Worm (Caenorhabditis elegans) whole organism, L4 larva: ENCODE results near the gene nhr-141.

ENCODE experiments used
- D1046.2 ChIP-seq: fragments of 200-800 bp; sonication (Bioruptor generic); IDR thresholded peaks from 2 replicates; pipeline ENCODE4 v1.3.6; 2022; ENCODE audit warnings: missing genetic modification characterization, missing compliant biosample characterization
- R02D3.7 ChIP-seq: fragments of 150-350 bp; sonication (generic microtip); optimal IDR thresholded peaks from 3 replicates; lab custom pipeline; 2014; ENCODE audit warnings: missing biosample characterization, missing genetic modification characterization
- Y48G9A.11 ChIP-seq: fragments of 200-800 bp; sonication (Bioruptor generic); IDR thresholded peaks from 2 replicates; pipeline ENCODE4 v1.3.6; 2022; ENCODE audit warnings: missing genetic modification reagents, missing genetic modification characterization, missing compliant biosample characterization
- ZK546.5 ChIP-seq, 2 experiments: sonication (generic microtip); optimal IDR thresholded peaks; 2 replicates each; lab custom pipeline; 2017; ENCODE audit warnings: missing biosample characterization in 2 of 2, missing genetic modification characterization in 2 of 2
- fkh-10 ChIP-seq: fragments of 150-350 bp; optimal IDR thresholded peaks from 2 replicates; lab custom pipeline; 2014; ENCODE audit warnings: missing biosample characterization, missing genetic modification reagents, missing genetic modification characterization
- gei-8 ChIP-seq: fragments of 200-800 bp; sonication (Bioruptor generic); optimal IDR thresholded peaks from 2 replicates; lab custom pipeline; 2018; ENCODE audit warnings: mild to moderate bottlenecking, missing genetic modification characterization, missing compliant biosample characterization
- mdl-1 ChIP-seq, 2 experiments: fragments of 150-350 bp in 1 of 2; sonication (generic microtip) in 1 of 2; optimal IDR thresholded peaks; 2 replicates each; lab custom pipeline; 2014 to 2017; ENCODE audit warnings: missing biosample characterization in 2 of 2, missing genetic modification characterization in 2 of 2
- mep-1 ChIP-seq: fragments of 150-350 bp; sonication (generic microtip); optimal IDR thresholded peaks from 3 replicates; lab custom pipeline; 2014; ENCODE audit warnings: missing biosample characterization, missing genetic modification characterization
- skn-1 ChIP-seq: fragments of 150-350 bp; optimal IDR thresholded peaks from 2 replicates; lab custom pipeline; 2014; ENCODE audit warnings: missing biosample characterization, missing genetic modification characterization
- zag-1 ChIP-seq: fragments of 150-350 bp; optimal IDR thresholded peaks from 2 replicates; lab custom pipeline; 2014; ENCODE audit warnings: missing biosample characterization, missing genetic modification characterization

DNA sequence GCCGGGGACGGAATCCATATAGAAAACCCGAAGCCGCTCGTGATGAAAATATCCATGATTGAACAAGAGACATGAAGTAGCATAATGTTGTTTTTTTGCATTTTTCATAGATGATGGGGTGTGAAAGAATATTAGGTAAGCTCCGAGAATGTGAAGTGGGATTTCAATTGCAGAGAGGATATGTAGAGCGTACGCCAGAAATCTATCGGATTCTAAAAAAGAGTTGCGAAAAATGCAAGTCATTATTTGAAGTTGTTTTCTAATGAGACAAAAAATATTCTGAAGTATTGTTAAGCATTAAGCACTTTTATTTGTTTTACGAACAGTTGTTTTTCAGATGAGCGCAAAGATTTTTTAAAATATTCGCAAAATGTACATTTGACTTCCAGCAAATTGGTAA, 20.1 kb upstream of the nhr-141 start, which contains the start of gene F18E3.10:
- TF ChIP-seq ZK546.5 (tag; optimal IDR thresholded peaks at IDR 0.05; lab: Kevin White, UChicago): no peak
- TF ChIP-seq fkh-10 (GFP tag; lab: Kevin White, UChicago): no peak
- TF ChIP-seq skn-1 (tag; lab: Kevin White, UChicago): no peak
- no peak for TF ChIP-seq mep-1 (tag; lab: Kevin White, UChicago)
- no peak for TF ChIP-seq D1046.2 (GFP tag; lab: Robert Waterston, UW)
- TF ChIP-seq gei-8 (GFP tag; lab: Kevin White, UChicago): no peak
- no peak for TF ChIP-seq Y48G9A.11 (GFP tag; lab: Robert Waterston, UW)
- no peak for TF ChIP-seq zag-1
- TF ChIP-seq mdl-1 (tag; optimal IDR thresholded peaks at IDR 0.05; lab: Kevin White, UChicago): no peak
- TF ChIP-seq R02D3.7 (tag; lab: Kevin White, UChicago): no peak
